Fruit fly (Drosophila melanogaster) whole organism, embryonic: ENCODE results near the gene CG14205.

ENCODE experiments used
- Blimp-1 ChIP-seq: fragments of 200-800 bp; sonication (Bioruptor generic); optimal IDR thresholded peaks from 3 replicates; lab custom pipeline; 2018; ENCODE audit warnings: missing biosample characterization, missing genetic modification characterization, mild to moderate bottlenecking, moderate library complexity, missing genetic modification reagents
- CG1024 ChIP-seq: fragments of 200-800 bp; sonication (Bioruptor generic); IDR thresholded peaks from 2 replicates; pipeline ENCODE4 v1.3.6; 2022; ENCODE audit warnings: missing biosample characterization, missing genetic modification characterization
- CG10366 ChIP-seq: fragments of 200-800 bp; sonication (Bioruptor generic); IDR thresholded peaks from 2 replicates; pipeline ENCODE4 v1.3.6; 2022; ENCODE audit warnings: missing biosample characterization, missing genetic modification characterization
- CG10543 ChIP-seq: fragments of 200-800 bp; sonication (Bioruptor generic); optimal IDR thresholded peaks from 3 replicates; lab custom pipeline; 2017; ENCODE audit warnings: missing biosample characterization, mild to moderate bottlenecking, missing genetic modification characterization, moderate library complexity
- CG11696 ChIP-seq: fragments of 200-800 bp; sonication (Bioruptor generic); IDR thresholded peaks from 2 replicates; pipeline ENCODE4 v1.3.6; 2022; ENCODE audit warnings: missing biosample characterization, missing genetic modification characterization
- CG12769 ChIP-seq: fragments of 200-800 bp; sonication (Bioruptor generic); optimal IDR thresholded peaks from 2 replicates; lab custom pipeline; 2019; ENCODE audit warnings: missing biosample characterization, mild to moderate bottlenecking, missing genetic modification characterization, moderate library complexity
- CG13894 ChIP-seq: fragments of 200-800 bp; sonication (Bioruptor generic); optimal IDR thresholded peaks from 3 replicates; lab custom pipeline; 2018; ENCODE audit warnings: missing biosample characterization, mild to moderate bottlenecking, missing genetic modification characterization, moderate library complexity
- CG14860 ChIP-seq: fragments of 200-800 bp; sonication (Bioruptor generic); IDR thresholded peaks from 3 replicates; pipeline ENCODE4 v1.3.6; 2022; ENCODE audit warnings: missing biosample characterization, missing genetic modification characterization; ENCODE audit not compliant: partially characterized antibody
- CG1602 ChIP-seq: fragments of 200-800 bp; sonication (Bioruptor generic); optimal IDR thresholded peaks from 3 replicates; lab custom pipeline; 2016; ENCODE audit warnings: missing biosample characterization, missing genetic modification characterization
- CG17328 ChIP-seq: fragments of 200-800 bp; sonication (Bioruptor generic); IDR thresholded peaks from 2 replicates; pipeline ENCODE4 v1.3.6; 2022; ENCODE audit warnings: missing biosample characterization, missing genetic modification characterization
- CG17359 ChIP-seq: fragments of 200-800 bp; sonication (Bioruptor generic); optimal IDR thresholded peaks from 3 replicates; lab custom pipeline; 2018; ENCODE audit warnings: missing biosample characterization, mild to moderate bottlenecking, missing genetic modification characterization, moderate library complexity
- CG17829 ChIP-seq: fragments of 200-800 bp; optimal IDR thresholded peaks from 2 replicates; lab custom pipeline; 2019; ENCODE audit warnings: missing biosample characterization, mild to moderate bottlenecking, missing genetic modification characterization, moderate library complexity
- CG18011 ChIP-seq: fragments of 200-800 bp; sonication (Bioruptor generic); optimal IDR thresholded peaks from 2 replicates; lab custom pipeline; 2017; ENCODE audit warnings: missing biosample characterization, missing genetic modification characterization, mild to moderate bottlenecking, moderate library complexity, missing genotype
- CG2678 ChIP-seq: fragments of 200-800 bp; sonication (Bioruptor generic); optimal IDR thresholded peaks from 3 replicates; lab custom pipeline; 2019; ENCODE audit warnings: missing biosample characterization, mild to moderate bottlenecking, missing genetic modification characterization, moderate library complexity
- CG2875 ChIP-seq: fragments of 200-800 bp; sonication (Bioruptor generic); optimal IDR thresholded peaks from 2 replicates; lab custom pipeline; 2017; ENCODE audit warnings: missing biosample characterization, mild to moderate bottlenecking, missing genetic modification characterization, missing genetic modification reagents
- CG3281 ChIP-seq: fragments of 200-800 bp; sonication (Bioruptor generic); optimal IDR thresholded peaks from 3 replicates; lab custom pipeline; 2017; ENCODE audit warnings: missing biosample characterization, mild to moderate bottlenecking, missing genetic modification characterization
- CG4424 ChIP-seq: fragments of 200-800 bp; sonication (Bioruptor generic); optimal IDR thresholded peaks from 3 replicates; lab custom pipeline; 2016; ENCODE audit warnings: missing biosample characterization, missing genetic modification characterization
- CG4707 ChIP-seq: fragments of 200-800 bp; sonication (Bioruptor generic); optimal IDR thresholded peaks from 2 replicates; lab custom pipeline; 2018; ENCODE audit warnings: missing biosample characterization, mild to moderate bottlenecking, missing genetic modification characterization, moderate library complexity
- CG6272 ChIP-seq: fragments of 200-800 bp; sonication (Bioruptor generic); IDR thresholded peaks from 2 replicates; pipeline ENCODE4 v1.3.6; 2022; ENCODE audit warnings: missing biosample characterization, missing genetic modification characterization
- CG6683 ChIP-seq: fragments of 200-800 bp; sonication (Bioruptor generic); optimal IDR thresholded peaks from 2 replicates; lab custom pipeline; 2017; ENCODE audit warnings: missing biosample characterization, mild to moderate bottlenecking, missing genetic modification characterization, missing genetic modification reagents
- CG7357 ChIP-seq: fragments of 200-800 bp; sonication (Bioruptor generic); IDR thresholded peaks from 3 replicates; pipeline ENCODE4 v1.3.6; 2022; ENCODE audit warnings: missing biosample characterization, missing genetic modification characterization
- CG7963 ChIP-seq: fragments of 200-800 bp; sonication (Bioruptor generic); IDR thresholded peaks from 3 replicates; pipeline ENCODE4 v1.3.6; 2022; ENCODE audit warnings: missing biosample characterization, missing genetic modification characterization; ENCODE audit not compliant: partially characterized antibody
- CG9609 ChIP-seq: fragments of 200-800 bp; sonication (Bioruptor generic); optimal IDR thresholded peaks from 3 replicates; lab custom pipeline; 2016; ENCODE audit warnings: missing biosample characterization, missing genetic modification characterization
- Dll ChIP-seq: fragments of 200-800 bp; sonication (Bioruptor generic); IDR thresholded peaks from 4 replicates; pipeline ENCODE4 v1.3.6; 2022; ENCODE audit warnings: missing biosample characterization, missing genetic modification characterization; ENCODE audit not compliant: partially characterized antibody
- Doc2 ChIP-seq: fragments of 200-800 bp; sonication (Bioruptor generic); IDR thresholded peaks from 2 replicates; pipeline ENCODE4 v1.3.6; 2022; ENCODE audit warnings: missing biosample characterization, missing genetic modification characterization
- ERR ChIP-seq: fragments of 200-800 bp; sonication (Bioruptor generic); optimal IDR thresholded peaks from 2 replicates; lab custom pipeline; 2016; ENCODE audit warnings: missing biosample characterization, missing genetic modification characterization
- Eip74EF ChIP-seq, 2 experiments: fragments of 200-800 bp in 1 of 2; fragments of >200 bp in 1 of 2; sonication (Bioruptor generic) in 1 of 2; optimal IDR thresholded peaks; 2 replicates each; lab custom pipeline; 2017 to 2019; ENCODE audit warnings: missing biosample characterization in 2 of 2, missing genetic modification characterization in 2 of 2, mild to moderate bottlenecking in 1 of 2, moderate library complexity in 1 of 2
- Elba2 ChIP-seq: fragments of 200-800 bp; sonication (Bioruptor generic); optimal IDR thresholded peaks from 3 replicates; lab custom pipeline; 2016; ENCODE audit warnings: missing biosample characterization, missing genetic modification characterization
- Fer3 ChIP-seq: fragments of 200-800 bp; sonication (Bioruptor generic); optimal IDR thresholded peaks from 2 replicates; lab custom pipeline; 2018; ENCODE audit warnings: missing biosample characterization, mild to moderate bottlenecking, missing genetic modification characterization, moderate library complexity
- H2.0 ChIP-seq: fragments of 200-800 bp; sonication (Bioruptor generic); IDR thresholded peaks from 2 replicates; pipeline ENCODE4 v1.3.6; 2022; ENCODE audit warnings: missing biosample characterization, missing genetic modification characterization
- HHEX ChIP-seq: fragments of 200-800 bp; sonication (Bioruptor generic); optimal IDR thresholded peaks from 3 replicates; lab custom pipeline; 2017; ENCODE audit warnings: missing biosample characterization, mild to moderate bottlenecking, missing genetic modification characterization, missing genetic modification reagents
- HmgD ChIP-seq: fragments of 200-800 bp; sonication (Bioruptor generic); optimal IDR thresholded peaks from 3 replicates; lab custom pipeline; 2016; ENCODE audit warnings: missing biosample characterization, missing genetic modification characterization
- Hsf ChIP-seq: fragments of 200-800 bp; sonication (Bioruptor generic); optimal IDR thresholded peaks from 3 replicates; lab custom pipeline; 2016; ENCODE audit warnings: missing biosample characterization, missing genetic modification characterization
- Max ChIP-seq: fragments of 200-800 bp; sonication (Bioruptor generic); optimal IDR thresholded peaks from 2 replicates; lab custom pipeline; 2016; ENCODE audit warnings: missing biosample characterization, mild to moderate bottlenecking, missing genetic modification characterization
- PHDP ChIP-seq: fragments of 200-800 bp; sonication (Bioruptor generic); optimal IDR thresholded peaks from 3 replicates; lab custom pipeline; 2018; ENCODE audit warnings: missing biosample characterization, mild to moderate bottlenecking, missing genetic modification characterization, moderate library complexity
- Scr ChIP-seq: fragments of 200-800 bp; sonication (Bioruptor generic); IDR thresholded peaks from 2 replicates; pipeline ENCODE4 v1.3.6; 2022; ENCODE audit warnings: missing biosample characterization, missing genetic modification characterization; ENCODE audit not compliant: partially characterized antibody
- Side ChIP-seq: fragments of 200-800 bp; sonication (Bioruptor generic); optimal IDR thresholded peaks from 2 replicates; lab custom pipeline; 2016; ENCODE audit warnings: missing biosample characterization, missing genetic modification characterization
- Tbp ChIP-seq: fragments of >200 bp; optimal IDR thresholded peaks from 2 replicates; lab custom pipeline; 2018; ENCODE audit warnings: missing biosample characterization, missing genetic modification characterization
- aop ChIP-seq: fragments of 200-800 bp; sonication (Bioruptor generic); IDR thresholded peaks from 2 replicates; pipeline ENCODE4 v1.3.6; 2022; ENCODE audit warnings: missing biosample characterization, missing genetic modification characterization
- bab2 ChIP-seq: fragments of 200-800 bp; sonication (Bioruptor generic); optimal IDR thresholded peaks from 2 replicates; lab custom pipeline; 2016; ENCODE audit warnings: missing biosample characterization, missing genetic modification characterization
- danr ChIP-seq: fragments of 200-800 bp; sonication (Bioruptor generic); IDR thresholded peaks from 2 replicates; pipeline ENCODE4 v1.3.6; 2022; ENCODE audit warnings: missing biosample characterization, missing genetic modification characterization
- exex ChIP-seq: fragments of 200-800 bp; sonication (Bioruptor generic); optimal IDR thresholded peaks from 4 replicates; lab custom pipeline; 2018; ENCODE audit warnings: missing biosample characterization, mild to moderate bottlenecking, missing genetic modification characterization, moderate library complexity
- fu2 ChIP-seq: fragments of 200-800 bp; sonication (Bioruptor generic); optimal IDR thresholded peaks from 2 replicates; lab custom pipeline; 2016; ENCODE audit warnings: missing biosample characterization, missing genetic modification characterization
- grn ChIP-seq: fragments of 200-800 bp; sonication (Bioruptor generic); optimal IDR thresholded peaks from 3 replicates; lab custom pipeline; 2017; ENCODE audit warnings: missing biosample characterization, missing genetic modification characterization
- h ChIP-seq: fragments of >200 bp; optimal IDR thresholded peaks from 2 replicates; lab custom pipeline; 2017
- lola ChIP-seq, 3 experiments: fragments of >200 bp in 2 of 3; fragments of 200-800 bp in 1 of 3; sonication (Bioruptor generic) in 1 of 3; optimal IDR thresholded peaks; 2 replicates each; lab custom pipeline; 2017 to 2019; ENCODE audit warnings: missing biosample characterization in 3 of 3, missing genetic modification characterization in 3 of 3, mild to moderate bottlenecking in 1 of 3, moderate library complexity in 1 of 3
- pnt ChIP-seq: fragments of 200-800 bp; sonication (Bioruptor generic); optimal IDR thresholded peaks from 3 replicates; lab custom pipeline; 2016; ENCODE audit warnings: missing biosample characterization, missing genetic modification characterization
- pros ChIP-seq: fragments of 200-800 bp; sonication (Bioruptor generic); optimal IDR thresholded peaks from 3 replicates; lab custom pipeline; 2019; ENCODE audit warnings: missing biosample characterization, mild to moderate bottlenecking, missing genetic modification characterization, moderate library complexity
- sob ChIP-seq: fragments of 200-800 bp; sonication (Bioruptor generic); IDR thresholded peaks from 2 replicates; pipeline ENCODE4 v1.3.6; 2022; ENCODE audit warnings: missing biosample characterization, missing genetic modification characterization
- tna ChIP-seq: fragments of 200-800 bp; sonication (Bioruptor generic); IDR thresholded peaks from 2 replicates; pipeline ENCODE4 v1.3.6; 2022; ENCODE audit warnings: missing biosample characterization, missing genetic modification characterization; ENCODE audit not compliant: partially characterized antibody
- zfh1 ChIP-seq: fragments of 200-800 bp; sonication (Bioruptor generic); IDR thresholded peaks from 3 replicates; pipeline ENCODE4 v1.3.6; 2022; ENCODE audit warnings: missing biosample characterization, missing genetic modification characterization

CG14205 gene

dm6 chrX:19604997-19605396 is 12.6 kb downstream of the CG14205 start, which contains the start of gene CG14207 (continued):
- TF ChIP-seq tna (GFP tag; lab: Robert Waterston, UW) (peak; percentile 88), CG3281 (no peak), grn (GFP tag; lab: Kevin White, UChicago) (no peak), CG7963 (GFP tag; lab: Robert Waterston, UW) (peak; percentile 87), CG17829 (tag; lab: Kevin White, UChicago) (no peak), bab2 (GFP tag; lab: Kevin White, UChicago) (no peak), pnt (GFP tag; lab: Kevin White, UChicago) (no peak), CG2875 (GFP tag; lab: Kevin White, UChicago) (no peak), Max (GFP tag; lab: Kevin White, UChicago) (no peak), CG4424 (no peak), CG4707 (GFP tag; lab: Kevin White, UChicago) (no peak), CG6683 (GFP tag; lab: Kevin White, UChicago) (no peak), exex (tag; lab: Kevin White, UChicago) (peak; percentile 27), Doc2 (GFP tag; lab: Robert Waterston, UW) (no peak), HHEX (GFP tag; lab: Kevin White, UChicago) (peak; percentile 44), Blimp-1 (GFP tag; lab: Kevin White, UChicago) (no peak), CG10543 (GFP tag; lab: Kevin White, UChicago) (peak; percentile 40), pros (peak; percentile 28), CG10366 (GFP tag; lab: Robert Waterston, UW) (no peak), CG18011 (GFP tag; lab: Kevin White, UChicago) (no peak), Dll (peak; percentile 67), CG11696 (GFP tag; lab: Robert Waterston, UW) (no peak), CG6272 (no peak), sob (0 out of 2 replicates have a peak, but pooled peaks have one; percentile 40), CG2678 (tag; lab: Kevin White, UChicago) (no peak), H2.0 (no peak), CG12769 (tag; lab: Kevin White, UChicago) (no peak), zfh1 (GFP tag; lab: Robert Waterston, UW) (no peak), Elba2 (GFP tag; lab: Kevin White, UChicago) (no peak), CG17359 (tag; lab: Kevin White, UChicago) (peak; percentile 3), CG17328 (GFP tag; lab: Robert Waterston, UW) (no peak), Scr (GFP tag; lab: Robert Waterston, UW) (peak; percentile 67), lola (GFP tag; optimal IDR thresholded peaks at IDR 0.05; lab: Kevin White, UChicago) (no peak), PHDP (peak; percentile 1), aop (no peak), danr (GFP tag; lab: Robert Waterston, UW) (no peak), Hsf (GFP tag; lab: Kevin White, UChicago) (no peak), CG9609 (GFP tag; lab: Kevin White, UChicago) (no peak), CG1024 (no peak), CG13894 (tag; lab: Kevin White, UChicago) (peak; percentile 52), CG7357 (GFP tag; lab: Robert Waterston, UW) (no peak), fu2 (GFP tag; lab: Kevin White, UChicago) (no peak), Tbp (GFP tag; lab: Kevin White, UChicago) (no peak), CG14860 (GFP tag; lab: Robert Waterston, UW) (peak; percentile 68), Side (GFP tag; lab: Kevin White, UChicago) (no peak), h (lab: Kevin White, UChicago) (no peak), Fer3 (peak; percentile 36), HmgD (GFP tag; lab: Kevin White, UChicago) (no peak), Eip74EF (GFP tag; optimal IDR thresholded peaks at IDR 0.05; lab: Kevin White, UChicago) (no peak), ERR (GFP tag; lab: Kevin White, UChicago) (no peak), CG1602 (GFP tag; lab: Kevin White, UChicago) (no peak)
